Worm (Caenorhabditis elegans) whole organism, L1 larva: ENCODE results near the gene chst-1.

Source experiments
- C34B4.2 ChIP-seq: sonication (generic microtip); optimal IDR thresholded peaks from 2 replicates; lab custom pipeline; 2017; ENCODE audit warnings: mild to moderate bottlenecking, missing genetic modification characterization, missing compliant biosample characterization
- F16B12.6 ChIP-seq: fragments of 150-350 bp; optimal IDR thresholded peaks from 2 replicates; lab custom pipeline; 2014; ENCODE audit warnings: missing biosample characterization, missing genetic modification characterization
- Y116A8C.19 ChIP-seq: sonication (generic microtip); optimal IDR thresholded peaks from 2 replicates; lab custom pipeline; 2016; ENCODE audit warnings: missing compliant biosample characterization, missing genetic modification characterization, borderline replicate concordance
- aha-1 ChIP-seq: fragments of 150-350 bp; optimal IDR thresholded peaks from 2 replicates; lab custom pipeline; 2014; ENCODE audit warnings: missing biosample characterization, missing genetic modification characterization
- alr-1 ChIP-seq: fragments of 200-800 bp; sonication (Bioruptor generic); optimal IDR thresholded peaks from 2 replicates; lab custom pipeline; 2018; ENCODE audit warnings: borderline replicate concordance, mild to moderate bottlenecking, missing genetic modification characterization, missing compliant biosample characterization
- aly-2 ChIP-seq: fragments of 150-350 bp; optimal IDR thresholded peaks from 2 replicates; lab custom pipeline; 2014; ENCODE audit warnings: missing biosample characterization, missing genetic modification characterization
- ama-1 ChIP-seq: fragments of 150-350 bp; optimal IDR thresholded peaks from 2 replicates; lab custom pipeline; 2014
- blmp-1 ChIP-seq: fragments of 150-350 bp; optimal IDR thresholded peaks from 2 replicates; lab custom pipeline; 2014; ENCODE audit warnings: missing biosample characterization, missing genetic modification characterization
- ceh-63 ChIP-seq: fragments of 200-800 bp; sonication (Bioruptor generic); optimal IDR thresholded peaks from 2 replicates; lab custom pipeline; 2018; ENCODE audit warnings: mild to moderate bottlenecking, missing genetic modification characterization, missing compliant biosample characterization
- ceh-8 ChIP-seq: fragments of 200-800 bp; sonication (Bioruptor generic); optimal IDR thresholded peaks from 2 replicates; lab custom pipeline; 2018; ENCODE audit warnings: mild to moderate bottlenecking, missing genetic modification characterization, moderate library complexity, missing compliant biosample characterization
- ceh-88 ChIP-seq: fragments of 200-800 bp; sonication (Bioruptor generic); IDR thresholded peaks from 2 replicates; pipeline ENCODE4 v1.3.6; 2022; ENCODE audit warnings: missing genetic modification characterization, missing compliant biosample characterization
- ceh-90 ChIP-seq: sonication (generic microtip); optimal IDR thresholded peaks from 2 replicates; lab custom pipeline; 2016; ENCODE audit warnings: missing genetic modification characterization, missing compliant biosample characterization
- ces-1 ChIP-seq: fragments of 150-350 bp; optimal IDR thresholded peaks from 2 replicates; lab custom pipeline; 2014; ENCODE audit warnings: missing biosample characterization, missing genetic modification reagents, missing genetic modification characterization
- dpl-1 ChIP-seq, 3 experiments: fragments of 150-350 bp in 2 of 3; sonication (generic microtip) in 1 of 3; optimal IDR thresholded peaks; 2 replicates each; lab custom pipeline; 2014 to 2017; ENCODE audit warnings: missing biosample characterization in 3 of 3, missing genetic modification characterization in 3 of 3, missing genetic modification reagents in 3 of 3
- dsc-1 ChIP-seq: sonication (generic microtip); optimal IDR thresholded peaks from 2 replicates; lab custom pipeline; 2016; ENCODE audit warnings: mild to moderate bottlenecking, missing genetic modification characterization, missing compliant biosample characterization
- egl-27 ChIP-seq, 2 experiments: fragments of 150-350 bp in 1 of 2; sonication (generic microtip); optimal IDR thresholded peaks; 3 replicates each; lab custom pipeline; 2017 to 2018; ENCODE audit warnings: missing biosample characterization in 2 of 2, missing genetic modification characterization in 2 of 2, missing genetic modification reagents in 2 of 2
- elt-3 ChIP-seq, 6 experiments: fragments of 150-350 bp in 1 of 6; sonication (generic microtip); optimal IDR thresholded peaks; 2 replicates each; lab custom pipeline; 2017 to 2018; ENCODE audit warnings: missing biosample characterization in 6 of 6, missing genetic modification characterization in 6 of 6, inconsistent platforms in 1 of 6
- fkh-10 ChIP-seq: sonication (generic microtip); optimal IDR thresholded peaks from 2 replicates; lab custom pipeline; 2017; ENCODE audit warnings: missing biosample characterization, missing genetic modification reagents, missing genetic modification characterization
- fkh-8 ChIP-seq: sonication (generic microtip); optimal IDR thresholded peaks from 2 replicates; lab custom pipeline; 2016; ENCODE audit warnings: mild to moderate bottlenecking, missing genetic modification characterization, missing compliant biosample characterization
- fos-1 ChIP-seq: fragments of 150-350 bp; optimal IDR thresholded peaks from 2 replicates; lab custom pipeline; 2014; ENCODE audit warnings: missing biosample characterization, missing genetic modification characterization
- grh-1 ChIP-seq: fragments of 200-800 bp; sonication (Bioruptor generic); IDR thresholded peaks from 2 replicates; pipeline ENCODE4 v1.3.6; 2022; ENCODE audit warnings: missing genetic modification reagents, missing genetic modification characterization, missing compliant biosample characterization
- hpl-2 ChIP-seq: fragments of 150-350 bp; optimal IDR thresholded peaks from 2 replicates; lab custom pipeline; 2014; ENCODE audit warnings: missing biosample characterization, missing genetic modification reagents, missing genetic modification characterization
- isw-1 ChIP-seq: fragments of 200-800 bp; sonication (Bioruptor generic); IDR thresholded peaks from 2 replicates; pipeline ENCODE4 v1.3.6; 2022; ENCODE audit warnings: missing genetic modification characterization, missing compliant biosample characterization
- lin-14 ChIP-seq: fragments of 200-800 bp; sonication (Bioruptor generic); optimal IDR thresholded peaks from 2 replicates; lab custom pipeline; 2018; ENCODE audit warnings: mild to moderate bottlenecking, missing genetic modification characterization, moderate library complexity, missing compliant biosample characterization
- lin-35 ChIP-seq, 2 experiments: fragments of 150-350 bp; optimal IDR thresholded peaks; 2 replicates each; lab custom pipeline; 2014; ENCODE audit warnings: missing biosample characterization in 2 of 2, missing genetic modification characterization in 2 of 2, missing genetic modification reagents in 2 of 2
- lin-39 ChIP-seq: fragments of 150-350 bp; optimal IDR thresholded peaks from 2 replicates; lab custom pipeline; 2014; ENCODE audit warnings: missing biosample characterization, missing genetic modification reagents, missing genetic modification characterization
- lsy-2 ChIP-seq, 2 experiments: fragments of 150-350 bp; optimal IDR thresholded peaks; 2 replicates each; lab custom pipeline; 2014; ENCODE audit warnings: missing biosample characterization in 2 of 2, missing genetic modification characterization in 2 of 2
- mab-9 ChIP-seq: fragments of 200-800 bp; sonication (Bioruptor generic); IDR thresholded peaks from 2 replicates; pipeline ENCODE4 v1.3.6; 2022; ENCODE audit warnings: missing genetic modification reagents, missing genetic modification characterization, missing compliant biosample characterization
- mdl-1 ChIP-seq, 2 experiments: fragments of 150-350 bp; optimal IDR thresholded peaks; 2 replicates each; lab custom pipeline; 2014 to 2017; ENCODE audit warnings: missing biosample characterization in 2 of 2, missing genetic modification characterization in 2 of 2, inconsistent platforms in 1 of 2
- nhr-19 ChIP-seq: fragments of 200-800 bp; sonication (Bioruptor generic); conservative IDR thresholded peaks from 2 replicates; pipeline ENCODE4 v1.3.6; 2022; ENCODE audit warnings: missing genetic modification characterization, missing compliant biosample characterization
- nhr-237 ChIP-seq: fragments of 150-350 bp; optimal IDR thresholded peaks from 2 replicates; lab custom pipeline; 2014; ENCODE audit warnings: missing biosample characterization, missing genetic modification characterization
- nhr-47 ChIP-seq: sonication (generic microtip); optimal IDR thresholded peaks from 2 replicates; lab custom pipeline; 2016; ENCODE audit warnings: mild to moderate bottlenecking, missing genetic modification characterization, moderate library complexity, missing compliant biosample characterization
- nhr-71 ChIP-seq: sonication (generic microtip); optimal IDR thresholded peaks from 2 replicates; lab custom pipeline; 2016; ENCODE audit warnings: mild to moderate bottlenecking, missing genetic modification characterization, moderate library complexity, missing compliant biosample characterization
- nhr-76 ChIP-seq: sonication (generic microtip); optimal IDR thresholded peaks from 2 replicates; lab custom pipeline; 2017; ENCODE audit warnings: missing biosample characterization, missing genetic modification characterization
- nhr-77 ChIP-seq: fragments of 150-350 bp; optimal IDR thresholded peaks from 2 replicates; lab custom pipeline; 2014; ENCODE audit warnings: missing biosample characterization, missing genetic modification characterization
- nhr-84 ChIP-seq: sonication (generic microtip); optimal IDR thresholded peaks from 2 replicates; lab custom pipeline; 2017; ENCODE audit warnings: missing biosample characterization, missing genetic modification characterization
- nhr-85 ChIP-seq: sonication (generic microtip); peaks from one replicate; lab custom pipeline; 2016; ENCODE audit warnings: missing genetic modification characterization, inconsistent platforms, missing compliant biosample characterization
- pag-3 ChIP-seq: sonication (generic microtip); optimal IDR thresholded peaks from 2 replicates; lab custom pipeline; 2017; ENCODE audit warnings: missing genetic modification characterization, mild to moderate bottlenecking, missing compliant biosample characterization, antibody characterized with exemption, borderline replicate concordance; ENCODE audit not compliant: insufficient read depth
- pqm-1 ChIP-seq: sonication (generic microtip); optimal IDR thresholded peaks from 3 replicates; lab custom pipeline; 2017; ENCODE audit warnings: missing biosample characterization, missing genetic modification characterization
- skn-1 ChIP-seq: fragments of 150-350 bp; optimal IDR thresholded peaks from 2 replicates; lab custom pipeline; 2014; ENCODE audit warnings: missing biosample characterization, missing genetic modification characterization
- snpc-4 ChIP-seq: fragments of 150-350 bp; optimal IDR thresholded peaks from 2 replicates; lab custom pipeline; 2014; ENCODE audit warnings: missing biosample characterization, missing genetic modification characterization
- tbx-2 ChIP-seq: sonication (generic microtip); optimal IDR thresholded peaks from 2 replicates; lab custom pipeline; 2016; ENCODE audit warnings: missing genetic modification characterization, missing compliant biosample characterization
- tlp-1 ChIP-seq: fragments of 150-350 bp; optimal IDR thresholded peaks from 2 replicates; lab custom pipeline; 2014; ENCODE audit warnings: missing biosample characterization, missing genetic modification characterization
- unc-130 ChIP-seq: fragments of 150-350 bp; optimal IDR thresholded peaks from 2 replicates; lab custom pipeline; 2017; ENCODE audit warnings: missing biosample characterization, missing genetic modification characterization, inconsistent platforms
- unc-30 ChIP-seq: sonication (generic microtip); optimal IDR thresholded peaks from 2 replicates; lab custom pipeline; 2017; ENCODE audit warnings: missing biosample characterization, missing genetic modification characterization
- unc-62 ChIP-seq: fragments of 150-350 bp; optimal IDR thresholded peaks from 2 replicates; lab custom pipeline; 2014; ENCODE audit warnings: missing biosample characterization, missing genetic modification reagents, missing genetic modification characterization
- unc-86 ChIP-seq: sonication (generic microtip); optimal IDR thresholded peaks from 2 replicates; lab custom pipeline; 2016; ENCODE audit warnings: missing genetic modification characterization, missing compliant biosample characterization
- vab-15 ChIP-seq: sonication (generic microtip); optimal IDR thresholded peaks from 2 replicates; lab custom pipeline; 2017; ENCODE audit warnings: missing genotype, mild to moderate bottlenecking, missing genetic modification characterization, missing compliant biosample characterization
- zag-1 ChIP-seq: fragments of 150-350 bp; optimal IDR thresholded peaks from 2 replicates; lab custom pipeline; 2014; ENCODE audit warnings: missing biosample characterization, missing genetic modification characterization
- zip-4 ChIP-seq: fragments of 200-800 bp; sonication (Bioruptor generic); optimal IDR thresholded peaks from 2 replicates; lab custom pipeline; 2018; ENCODE audit warnings: mild to moderate bottlenecking, missing genetic modification characterization, moderate library complexity, missing compliant biosample characterization
- ztf-11 ChIP-seq, 2 experiments: sonication (generic microtip); optimal IDR thresholded peaks; 2 replicates each; lab custom pipeline; 2016 to 2017; ENCODE audit warnings: missing genetic modification characterization in 2 of 2, missing biosample characterization in 1 of 2, missing compliant biosample characterization in 1 of 2
- ztf-4 ChIP-seq: fragments of 150-350 bp; optimal IDR thresholded peaks from 2 replicates; lab custom pipeline; 2014; ENCODE audit warnings: missing biosample characterization, missing genetic modification characterization

chst-1 gene

ce11 chrII:8128273-8129039 is 21.7 kb upstream of the chst-1 start (continued):
- TF ChIP-seq dsc-1 (tag; lab: Kevin White, UChicago) (peak; percentile 15), aly-2 (no peak), isw-1 (GFP tag; lab: Robert Waterston, UW) (no peak), ztf-4 (tag; lab: Kevin White, UChicago) (peak; percentile 57), nhr-84 (tag; lab: Kevin White, UChicago) (no peak), ceh-88 (GFP tag; lab: Robert Waterston, UW) (no peak; the same call in 1 of the 2 replicates), lin-39 (tag; lab: Kevin White, UChicago) (peak; percentile 56), aha-1 (tag; lab: Kevin White, UChicago) (peak; percentile 22), vab-15 (tag; lab: Kevin White, UChicago) (no peak), elt-3 (tag; optimal IDR thresholded peaks at IDR 0.05; lab: Kevin White, UChicago) (peak in 5 of 6 experiments; percentile 9 to 77 (median 50)), blmp-1 (tag; lab: Kevin White, UChicago) (peak; percentile 55), Y116A8C.19 (tag; lab: Kevin White, UChicago) (no peak), alr-1 (tag; lab: Kevin White, UChicago) (no peak), nhr-19 (peak; percentile 76), nhr-237 (tag; lab: Kevin White, UChicago) (no peak), ceh-90 (peak; percentile 30), ceh-8 (GFP tag; lab: Kevin White, UChicago) (peak; percentile 42), nhr-77 (tag; lab: Kevin White, UChicago) (no peak), ceh-63 (GFP tag; lab: Kevin White, UChicago) (no peak), unc-30 (tag; lab: Kevin White, UChicago) (no peak), tlp-1 (no peak), grh-1 (peak; percentile 70), nhr-76 (no peak), skn-1 (tag; lab: Kevin White, UChicago) (peak; percentile 43), unc-62 (GFP tag; lab: Kevin White, UChicago) (no peak), unc-86 (tag; lab: Kevin White, UChicago) (peak; percentile 3), zag-1 (tag; lab: Kevin White, UChicago) (no peak), F16B12.6 (tag; lab: Kevin White, UChicago) (peak; percentile 11), ztf-11 (tag; optimal IDR thresholded peaks at IDR 0.05; lab: Kevin White, UChicago) (peak in 1 of 2 experiments; percentile 12), snpc-4 (tag; lab: Kevin White, UChicago) (no peak), lin-14 (GFP tag; lab: Kevin White, UChicago) (peak; percentile 82), ama-1 (lab: Kevin White, UChicago) (no peak), mdl-1 (tag; optimal IDR thresholded peaks at IDR 0.05; lab: Kevin White, UChicago) (peak in 1 of 2 experiments; percentile 80), C34B4.2 (tag; lab: Kevin White, UChicago) (no peak), lsy-2 (tag; optimal IDR thresholded peaks at IDR 0.05; lab: Kevin White, UChicago) (peak; percentile 69 to 76), tbx-2 (tag; lab: Kevin White, UChicago) (peak; percentile 50), dpl-1 (GFP tag; optimal IDR thresholded peaks at IDR 0.05; lab: Kevin White, UChicago) (peak; percentile 0 to 53 (median 17)), fos-1 (tag; lab: Kevin White, UChicago) (no peak), egl-27 (tag; optimal IDR thresholded peaks at IDR 0.05; lab: Kevin White, UChicago) (no peak), hpl-2 (GFP tag; lab: Kevin White, UChicago) (no peak), zip-4 (GFP tag; lab: Kevin White, UChicago) (no peak), nhr-85 (peak; percentile 92), pag-3 (tag; lab: Kevin White, UChicago) (peak; percentile 81), lin-35 (GFP tag; optimal IDR thresholded peaks at IDR 0.05; lab: Kevin White, UChicago) (peak; percentile 19 to 75), ces-1 (GFP tag; lab: Kevin White, UChicago) (no peak), fkh-8 (peak; percentile 15), unc-130 (tag; lab: Kevin White, UChicago) (peak; percentile 90), fkh-10 (GFP tag; lab: Kevin White, UChicago) (no peak), nhr-71 (tag; lab: Kevin White, UChicago) (peak; percentile 93), mab-9 (no peak), pqm-1 (tag; lab: Kevin White, UChicago) (no peak), nhr-47 (tag; lab: Kevin White, UChicago) (peak; percentile 59)
